Worm (Caenorhabditis elegans) whole organism, early embryonic: ENCODE measurements around the gene str-94.

Experiments
- F13C5.2 ChIP-seq: sonication (generic microtip); optimal IDR thresholded peaks from 2 replicates; lab custom pipeline; 2017; ENCODE audit warnings: mild to moderate bottlenecking, missing genetic modification characterization, inconsistent platforms, missing compliant biosample characterization
- ama-1 ChIP-seq: fragments of 150-350 bp; optimal IDR thresholded peaks from 2 replicates; lab custom pipeline; 2014
- flt-1 ChIP-seq: fragments of 200-800 bp; sonication (Bioruptor generic); IDR thresholded peaks from 2 replicates; pipeline ENCODE4 v1.3.6; 2022; ENCODE audit warnings: missing genetic modification characterization, missing compliant biosample characterization
- hmg-4 ChIP-seq: fragments of 200-800 bp; sonication (Bioruptor generic); optimal IDR thresholded peaks from 2 replicates; lab custom pipeline; 2018; ENCODE audit warnings: mild to moderate bottlenecking, missing genetic modification characterization, missing compliant biosample characterization
- pes-1 ChIP-seq: fragments of 200-800 bp; sonication (Bioruptor generic); IDR thresholded peaks from 2 replicates; pipeline ENCODE4 v1.3.6; 2022; ENCODE audit warnings: missing genetic modification reagents, missing genetic modification characterization, missing compliant biosample characterization
- scrt-1 ChIP-seq: fragments of 200-800 bp; sonication (Bioruptor generic); IDR thresholded peaks from 2 replicates; pipeline ENCODE4 v1.3.6; 2022; ENCODE audit warnings: missing genetic modification characterization, missing compliant biosample characterization
- tbx-11 ChIP-seq: fragments of 200-800 bp; sonication (Bioruptor generic); IDR thresholded peaks from 2 replicates; pipeline ENCODE4 v1.3.6; 2022; ENCODE audit warnings: missing genetic modification characterization, missing compliant biosample characterization
- tra-4 ChIP-seq: sonication (generic microtip); optimal IDR thresholded peaks from 2 replicates; lab custom pipeline; 2017; ENCODE audit warnings: missing genetic modification characterization, missing compliant biosample characterization

- TF ChIP-seq tra-4 (tag; lab: Kevin White, UChicago): no peak
- TF ChIP-seq scrt-1 (GFP tag; lab: Robert Waterston, UW): no peak
- TF ChIP-seq F13C5.2: no peak
- no peak for TF ChIP-seq ama-1 (lab: Kevin White, UChicago)
- no peak for TF ChIP-seq flt-1 (GFP tag; lab: Robert Waterston, UW)
- no peak for TF ChIP-seq hmg-4 (GFP tag; lab: Kevin White, UChicago)
- no peak for TF ChIP-seq pes-1 (GFP tag; lab: Robert Waterston, UW)
- TF ChIP-seq tbx-11 (GFP tag; lab: Robert Waterston, UW): no peak
Measured at ce11 chrV:9208878-9209277, 40.2 kb downstream of the str-94 start.
